Worm (Caenorhabditis elegans) whole organism, L2 larva: ENCODE results near the gene C34F11.1.

Experiments used
- R02D3.7 ChIP-seq: fragments of 150-350 bp; optimal IDR thresholded peaks from 2 replicates; lab custom pipeline; 2014; ENCODE audit warnings: missing biosample characterization, missing genetic modification characterization
- ZK546.5 ChIP-seq: sonication (generic microtip); optimal IDR thresholded peaks from 2 replicates; lab custom pipeline; 2017; ENCODE audit warnings: missing biosample characterization, missing genetic modification characterization
- aly-2 ChIP-seq: fragments of 150-350 bp; optimal IDR thresholded peaks from 2 replicates; lab custom pipeline; 2014; ENCODE audit warnings: missing biosample characterization, missing genetic modification characterization
- ama-1 ChIP-seq: fragments of 150-350 bp; optimal IDR thresholded peaks from 2 replicates; lab custom pipeline; 2018; ENCODE audit warnings: inconsistent platforms
- ceh-16 ChIP-seq: fragments of 150-350 bp; optimal IDR thresholded peaks from 2 replicates; lab custom pipeline; 2014; ENCODE audit warnings: missing biosample characterization, missing genetic modification characterization
- ceh-82 ChIP-seq: fragments of 150-350 bp; optimal IDR thresholded peaks from 2 replicates; lab custom pipeline; 2014; ENCODE audit warnings: missing biosample characterization, missing genetic modification characterization
- crh-2 ChIP-seq: sonication (generic microtip); optimal IDR thresholded peaks from 2 replicates; lab custom pipeline; 2017; ENCODE audit warnings: missing biosample characterization, missing genetic modification characterization
- dmd-4 ChIP-seq: sonication (generic microtip); optimal IDR thresholded peaks from 2 replicates; lab custom pipeline; 2017; ENCODE audit warnings: missing biosample characterization, missing genetic modification characterization
- elt-1 ChIP-seq: fragments of 150-350 bp; optimal IDR thresholded peaks from 2 replicates; lab custom pipeline; 2014; ENCODE audit warnings: missing biosample characterization, missing genetic modification characterization
- fos-1 ChIP-seq: fragments of 150-350 bp; optimal IDR thresholded peaks from 2 replicates; lab custom pipeline; 2014; ENCODE audit warnings: missing biosample characterization, missing genetic modification characterization
- lin-11 ChIP-seq: fragments of 150-350 bp; sonication (generic microtip); optimal IDR thresholded peaks from 2 replicates; lab custom pipeline; 2014; ENCODE audit warnings: missing biosample characterization, missing genetic modification characterization, inconsistent platforms, mixed read lengths
- lin-13 ChIP-seq: fragments of 150-350 bp; optimal IDR thresholded peaks from 2 replicates; lab custom pipeline; 2014; ENCODE audit warnings: missing biosample characterization, missing genetic modification reagents, missing genetic modification characterization
- lin-39 ChIP-seq: fragments of 150-350 bp; optimal IDR thresholded peaks from 2 replicates; lab custom pipeline; 2014; ENCODE audit warnings: missing biosample characterization, missing genetic modification reagents, missing genetic modification characterization
- lsy-2 ChIP-seq, 2 experiments: fragments of 150-350 bp in 1 of 2; sonication (generic microtip) in 1 of 2; optimal IDR thresholded peaks; 2 replicates each; lab custom pipeline; 2014 to 2017; ENCODE audit warnings: missing biosample characterization in 2 of 2, missing genetic modification characterization in 2 of 2
- mab-5 ChIP-seq: fragments of 150-350 bp; optimal IDR thresholded peaks from 2 replicates; lab custom pipeline; 2014; ENCODE audit warnings: missing biosample characterization, missing genetic modification characterization
- mdl-1 ChIP-seq, 2 experiments: fragments of 150-350 bp in 1 of 2; sonication (generic microtip) in 1 of 2; optimal IDR thresholded peaks; 2 replicates each; lab custom pipeline; 2017; ENCODE audit warnings: missing biosample characterization in 2 of 2, missing genetic modification characterization in 2 of 2
- nhr-11 ChIP-seq: fragments of 150-350 bp; optimal IDR thresholded peaks from 2 replicates; lab custom pipeline; 2014; ENCODE audit warnings: missing biosample characterization, missing genetic modification characterization
- nhr-129 ChIP-seq: fragments of 150-350 bp; optimal IDR thresholded peaks from 2 replicates; lab custom pipeline; 2014; ENCODE audit warnings: missing biosample characterization, missing genetic modification characterization
- nhr-21 ChIP-seq: fragments of 150-350 bp; optimal IDR thresholded peaks from 2 replicates; lab custom pipeline; 2014; ENCODE audit warnings: missing biosample characterization, missing genetic modification characterization
- nhr-23 ChIP-seq: fragments of 150-350 bp; optimal IDR thresholded peaks from 2 replicates; lab custom pipeline; 2014; ENCODE audit warnings: missing biosample characterization, missing genetic modification reagents, missing genetic modification characterization
- nhr-237 ChIP-seq: fragments of 150-350 bp; optimal IDR thresholded peaks from 2 replicates; lab custom pipeline; 2014; ENCODE audit warnings: missing biosample characterization, missing genetic modification characterization
- nhr-6 ChIP-seq: fragments of 150-350 bp; optimal IDR thresholded peaks from 2 replicates; lab custom pipeline; 2014; ENCODE audit warnings: missing biosample characterization, missing genetic modification characterization
- nhr-77 ChIP-seq: fragments of 150-350 bp; optimal IDR thresholded peaks from 2 replicates; lab custom pipeline; 2014; ENCODE audit warnings: missing biosample characterization, missing genetic modification characterization
- peb-1 ChIP-seq: fragments of 150-350 bp; optimal IDR thresholded peaks from 2 replicates; lab custom pipeline; 2014; ENCODE audit warnings: missing biosample characterization, missing genetic modification characterization
- sem-4 ChIP-seq: fragments of 150-350 bp; optimal IDR thresholded peaks from 2 replicates; lab custom pipeline; 2014; ENCODE audit warnings: missing biosample characterization, missing genetic modification reagents, missing genetic modification characterization
- skn-1 ChIP-seq: sonication (generic microtip); optimal IDR thresholded peaks from 2 replicates; lab custom pipeline; 2017; ENCODE audit warnings: missing biosample characterization, missing genetic modification characterization
- sma-9 ChIP-seq, 2 experiments: fragments of 150-350 bp in 1 of 2; sonication (generic microtip) in 1 of 2; optimal IDR thresholded peaks; 2 replicates each; lab custom pipeline; 2014 to 2016; ENCODE audit warnings: missing genetic modification characterization in 2 of 2, mild to moderate bottlenecking in 1 of 2, missing biosample characterization in 1 of 2, missing compliant biosample characterization in 1 of 2, missing genetic modification reagents in 1 of 2, moderate library complexity in 1 of 2
- snpc-4 ChIP-seq: fragments of 150-350 bp; optimal IDR thresholded peaks from 2 replicates; lab custom pipeline; 2014; ENCODE audit warnings: missing biosample characterization, missing genetic modification characterization
- unc-39 ChIP-seq: fragments of 150-350 bp; optimal IDR thresholded peaks from 2 replicates; lab custom pipeline; 2014; ENCODE audit warnings: missing biosample characterization, missing genetic modification characterization
- unc-55 ChIP-seq: fragments of 150-350 bp; sonication (generic microtip); optimal IDR thresholded peaks from 3 replicates; lab custom pipeline; 2014; ENCODE audit warnings: missing biosample characterization, missing genetic modification reagents, missing genetic modification characterization
- unc-62 ChIP-seq: fragments of 150-350 bp; optimal IDR thresholded peaks from 2 replicates; lab custom pipeline; 2014; ENCODE audit warnings: missing biosample characterization, missing genetic modification reagents, missing genetic modification characterization
- zag-1 ChIP-seq: fragments of 150-350 bp; optimal IDR thresholded peaks from 2 replicates; lab custom pipeline; 2014; ENCODE audit warnings: missing biosample characterization, missing genetic modification characterization
- ztf-1 ChIP-seq: fragments of 200-800 bp; sonication (Bioruptor generic); conservative IDR thresholded peaks from 2 replicates; pipeline ENCODE4 v1.3.6; 2022; ENCODE audit warnings: missing genetic modification characterization, missing compliant biosample characterization
- ztf-11 ChIP-seq: sonication (generic microtip); optimal IDR thresholded peaks from 2 replicates; lab custom pipeline; 2017; ENCODE audit warnings: missing biosample characterization, missing genetic modification characterization
- ztf-4 ChIP-seq: fragments of 150-350 bp; optimal IDR thresholded peaks from 2 replicates; lab custom pipeline; 2014; ENCODE audit warnings: missing biosample characterization, missing genetic modification characterization

The C34F11.1 gene

ce11 chrII:5172451-5172850, 40.3 kb upstream of the C34F11.1 start, which contains the start of gene C27D6.1:
Gene C27D6.1, plus strand, starts transcription at chrII:5172751.
- no peak for TF ChIP-seq dmd-4 (tag; lab: Kevin White, UChicago)
- TF ChIP-seq lin-11 (tag; lab: Kevin White, UChicago): no peak
- TF ChIP-seq, all 48 proteins: peak for 0

- TF ChIP-seq nhr-23 (tag; lab: Kevin White, UChicago): no peak
- TF ChIP-seq ceh-16 (tag; lab: Kevin White, UChicago): no peak
- no peak for TF ChIP-seq sem-4 (tag; lab: Kevin White, UChicago)
- TF ChIP-seq fos-1: no peak
- TF ChIP-seq crh-2 (tag; lab: Kevin White, UChicago): no peak
- TF ChIP-seq skn-1 (tag; lab: Kevin White, UChicago): no peak
- no peak for TF ChIP-seq ama-1 (lab: Kevin White, UChicago)
- no peak for TF ChIP-seq unc-62 (GFP tag; lab: Kevin White, UChicago)
- no peak for TF ChIP-seq nhr-11 (tag; lab: Kevin White, UChicago)
- no peak for TF ChIP-seq R02D3.7
- TF ChIP-seq nhr-6: no peak
- no peak for TF ChIP-seq nhr-77 (tag; lab: Kevin White, UChicago)
- TF ChIP-seq elt-1: no peak
- no peak for TF ChIP-seq peb-1 (tag; lab: Kevin White, UChicago)
- TF ChIP-seq ztf-1 (GFP tag; lab: Robert Waterston, UW): no peak
- TF ChIP-seq mdl-1 (tag; optimal IDR thresholded peaks at IDR 0.05; lab: Kevin White, UChicago): no peak
- TF ChIP-seq ZK546.5 (tag; lab: Kevin White, UChicago): no peak
- no peak for TF ChIP-seq dmd-4 (tag; lab: Kevin White, UChicago)
- TF ChIP-seq nhr-21 (tag; lab: Kevin White, UChicago): no peak
- no peak for TF ChIP-seq snpc-4 (tag; lab: Kevin White, UChicago)
Measured at ce11 chrII:5174370-5174769, 38.4 kb upstream of the C34F11.1 start, which contains the start of gene C27D6.3. Gene C27D6.3, minus strand, starts transcription at chrII:5174470.

- TF ChIP-seq ztf-4 (tag; lab: Kevin White, UChicago): no peak
- no peak for TF ChIP-seq unc-62 (GFP tag; lab: Kevin White, UChicago)
- no peak for TF ChIP-seq unc-39 (tag; lab: Kevin White, UChicago)
- TF ChIP-seq lin-13 (GFP tag; lab: Kevin White, UChicago): no peak
- TF ChIP-seq ZK546.5 (tag; lab: Kevin White, UChicago): no peak
- TF ChIP-seq ceh-82: no peak
- no peak for TF ChIP-seq mab-5 (tag; lab: Kevin White, UChicago)
- TF ChIP-seq fos-1: no peak
- TF ChIP-seq dmd-4 (tag; lab: Kevin White, UChicago): no peak
- TF ChIP-seq sem-4 (tag; lab: Kevin White, UChicago): no peak
- no peak for TF ChIP-seq crh-2 (tag; lab: Kevin White, UChicago)
- TF ChIP-seq elt-1: no peak
- no peak for TF ChIP-seq lin-39
- no peak for TF ChIP-seq lin-11 (tag; lab: Kevin White, UChicago)
- TF ChIP-seq lsy-2 (tag; optimal IDR thresholded peaks at IDR 0.05; lab: Kevin White, UChicago): no peak
- TF ChIP-seq skn-1 (tag; lab: Kevin White, UChicago): no peak
- no peak for TF ChIP-seq zag-1
Measured at ce11 chrII:5176934-5177333, 35.8 kb upstream of the C34F11.1 start.

- TF ChIP-seq ztf-1 (GFP tag; lab: Robert Waterston, UW) (no peak), nhr-11 (tag; lab: Kevin White, UChicago) (no peak), unc-55 (no peak), lin-11 (tag; lab: Kevin White, UChicago) (no peak), aly-2 (tag; lab: Kevin White, UChicago) (no peak), R02D3.7 (no peak), zag-1 (no peak), sma-9 (GFP tag; optimal IDR thresholded peaks at IDR 0.05; lab: Kevin White, UChicago) (no peak), sma-9 (tag; optimal IDR thresholded peaks at IDR 0.05; lab: Kevin White, UChicago) (no peak), mdl-1 (tag; optimal IDR thresholded peaks at IDR 0.05; lab: Kevin White, UChicago) (no peak), nhr-237 (no peak), nhr-129 (tag; lab: Kevin White, UChicago) (no peak), ZK546.5 (tag; lab: Kevin White, UChicago) (no peak), crh-2 (tag; lab: Kevin White, UChicago) (no peak), lsy-2 (tag; optimal IDR thresholded peaks at IDR 0.05; lab: Kevin White, UChicago) (no peak), nhr-77 (tag; lab: Kevin White, UChicago) (no peak), nhr-21 (tag; lab: Kevin White, UChicago) (no peak), sem-4 (tag; lab: Kevin White, UChicago) (no peak), ztf-11 (tag; lab: Kevin White, UChicago) (no peak), lin-13 (GFP tag; lab: Kevin White, UChicago) (no peak), nhr-6 (no peak)
Measured at ce11 chrII:5177902-5178301, 34.9 kb upstream of the C34F11.1 start, which contains the start of gene C27D6.12. Gene C27D6.12, minus strand, starts transcription at chrII:5178002.
